Worm (Caenorhabditis elegans) whole organism, L1 larva: ENCODE measurements around the gene dac-1.

Experiments
- egl-27 ChIP-seq, 2 experiments: fragments of 150-350 bp in 1 of 2; sonication (generic microtip); optimal IDR thresholded peaks; 3 replicates each; lab custom pipeline; 2017 to 2018; ENCODE audit warnings: missing biosample characterization in 2 of 2, missing genetic modification characterization in 2 of 2, missing genetic modification reagents in 2 of 2
- fos-1 ChIP-seq: fragments of 150-350 bp; optimal IDR thresholded peaks from 2 replicates; lab custom pipeline; 2014; ENCODE audit warnings: missing biosample characterization, missing genetic modification characterization
- lin-13 ChIP-seq: fragments of 150-350 bp; optimal IDR thresholded peaks from 2 replicates; lab custom pipeline; 2014; ENCODE audit warnings: missing biosample characterization, missing genetic modification reagents, missing genetic modification characterization
- mep-1 ChIP-seq: fragments of 150-350 bp; optimal IDR thresholded peaks from 2 replicates; lab custom pipeline; 2014; ENCODE audit warnings: missing biosample characterization, missing genetic modification characterization
- nhr-12 ChIP-seq: sonication (generic microtip); optimal IDR thresholded peaks from 2 replicates; lab custom pipeline; 2017; ENCODE audit warnings: missing biosample characterization, missing genetic modification characterization
- nhr-237 ChIP-seq: fragments of 150-350 bp; optimal IDR thresholded peaks from 2 replicates; lab custom pipeline; 2014; ENCODE audit warnings: missing biosample characterization, missing genetic modification characterization
- nhr-76 ChIP-seq: sonication (generic microtip); optimal IDR thresholded peaks from 2 replicates; lab custom pipeline; 2017; ENCODE audit warnings: missing biosample characterization, missing genetic modification characterization
- rnt-1 ChIP-seq: sonication (generic microtip); optimal IDR thresholded peaks from 2 replicates; lab custom pipeline; 2016; ENCODE audit warnings: mild to moderate bottlenecking, missing genetic modification characterization, moderate library complexity, missing compliant biosample characterization
- ztf-11 ChIP-seq, 2 experiments: sonication (generic microtip); optimal IDR thresholded peaks; 2 replicates each; lab custom pipeline; 2016 to 2017; ENCODE audit warnings: missing genetic modification characterization in 2 of 2, missing biosample characterization in 1 of 2, missing compliant biosample characterization in 1 of 2

ce11 chrIII:783254-783753, 32.6 kb upstream of the dac-1 start, which contains the start of the genes dagl-2 and ppm-1.G:
- TF ChIP-seq nhr-76 (tag; lab: Kevin White, UChicago) (no peak), nhr-237 (tag; lab: Kevin White, UChicago) (no peak), fos-1 (no peak), mep-1 (tag; lab: Kevin White, UChicago) (peak; percentile 86), ztf-11 (tag; optimal IDR thresholded peaks at IDR 0.05; lab: Kevin White, UChicago) (peak in 1 of 2 experiments; percentile 82), rnt-1 (tag; lab: Kevin White, UChicago) (peak; percentile 93), nhr-12 (no peak), egl-27 (tag; optimal IDR thresholded peaks at IDR 0.05; lab: Kevin White, UChicago) (no peak), lin-13 (GFP tag; lab: Kevin White, UChicago) (peak; percentile 76)
